Worm (Caenorhabditis elegans) whole organism, midembryonic: ENCODE data around the gene F38G1.3.

Experiments used
- T22C8.4 ChIP-seq: fragments of 200-800 bp; sonication (Bioruptor generic); IDR thresholded peaks from 2 replicates; pipeline ENCODE4 v1.3.6; 2022; ENCODE audit warnings: missing genetic modification characterization, missing compliant biosample characterization
- cog-1 ChIP-seq: sonication (generic microtip); optimal IDR thresholded peaks from 2 replicates; lab custom pipeline; 2016; ENCODE audit warnings: missing genetic modification characterization, missing compliant biosample characterization
- flt-1 ChIP-seq: fragments of 200-800 bp; sonication (Bioruptor generic); IDR thresholded peaks from 2 replicates; pipeline ENCODE4 v1.3.6; 2022; ENCODE audit warnings: missing genetic modification characterization, missing compliant biosample characterization
- klf-2 ChIP-seq: fragments of 200-800 bp; sonication (Bioruptor generic); conservative IDR thresholded peaks from 2 replicates; pipeline ENCODE4 v1.3.6; 2022; ENCODE audit warnings: missing genetic modification reagents, missing genetic modification characterization, missing compliant biosample characterization
- med-1 ChIP-seq: sonication (generic microtip); optimal IDR thresholded peaks from 2 replicates; lab custom pipeline; 2017; ENCODE audit warnings: missing genetic modification characterization, mild to moderate bottlenecking, missing compliant biosample characterization, antibody characterized with exemption, missing genetic modification reagents; ENCODE audit not compliant: insufficient read depth
- ref-1 ChIP-seq: fragments of 200-800 bp; sonication (Bioruptor generic); conservative IDR thresholded peaks from 2 replicates; pipeline ENCODE4 v1.3.6; 2022; ENCODE audit warnings: missing genetic modification reagents, missing genetic modification characterization, missing compliant biosample characterization
- tab-1 ChIP-seq: fragments of 200-800 bp; sonication (Bioruptor generic); IDR thresholded peaks from 2 replicates; pipeline ENCODE4 v1.3.6; 2022; ENCODE audit warnings: missing genetic modification characterization, missing compliant biosample characterization
- ztf-23 ChIP-seq: fragments of 200-800 bp; sonication (Bioruptor generic); IDR thresholded peaks from 2 replicates; pipeline ENCODE4 v1.3.6; 2022; ENCODE audit warnings: missing genetic modification reagents, missing genetic modification characterization, missing compliant biosample characterization
- ztf-29 ChIP-seq: fragments of 200-800 bp; sonication (Bioruptor generic); IDR thresholded peaks from 2 replicates; pipeline ENCODE4 v1.3.6; 2022; ENCODE audit warnings: missing genetic modification reagents, missing genetic modification characterization, missing compliant biosample characterization

DNA sequence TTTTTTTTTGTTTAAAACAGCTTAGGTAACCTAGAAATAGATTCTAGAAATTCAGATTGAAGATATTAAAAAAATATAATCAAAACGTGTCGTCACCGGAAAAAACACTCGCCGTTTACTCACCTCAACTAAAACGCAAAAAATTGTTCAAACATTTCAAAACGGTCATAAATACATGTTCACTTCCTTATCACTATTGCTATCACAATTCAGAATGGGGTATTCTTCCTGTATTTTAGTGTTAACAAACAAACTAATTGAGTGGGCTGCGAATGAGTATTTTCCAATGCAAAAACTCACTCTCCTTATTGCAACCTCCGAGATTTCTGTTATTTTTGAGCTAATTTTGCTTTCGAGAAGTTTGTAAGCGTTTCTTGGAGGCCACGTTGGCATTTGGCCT lies 26.5 kb upstream of the F38G1.3 start, which contains the start of gene F52D1.2:
- no peak for TF ChIP-seq ztf-29 (GFP tag; lab: Robert Waterston, UW)
- no peak for TF ChIP-seq med-1
- TF ChIP-seq flt-1 (GFP tag; lab: Robert Waterston, UW): no peak
- no peak for TF ChIP-seq T22C8.4 (GFP tag; lab: Robert Waterston, UW)
- TF ChIP-seq ztf-23 (GFP tag; lab: Robert Waterston, UW): no peak
- TF ChIP-seq tab-1 (GFP tag; lab: Robert Waterston, UW): no peak
- no peak for TF ChIP-seq cog-1 (tag; lab: Kevin White, UChicago)
- TF ChIP-seq ref-1 (GFP tag; lab: Robert Waterston, UW): no peak
- TF ChIP-seq klf-2: no peak
